Fruit fly (Drosophila melanogaster) whole organism, embryonic: ENCODE results near the gene CG32163.

Experiments
- Abd-B ChIP-seq: fragments of 200-800 bp; sonication (Bioruptor generic); optimal IDR thresholded peaks from 2 replicates; lab custom pipeline; 2018; ENCODE audit warnings: missing biosample characterization, mild to moderate bottlenecking, missing genetic modification characterization, moderate library complexity
- Blimp-1 ChIP-seq: fragments of 200-800 bp; sonication (Bioruptor generic); optimal IDR thresholded peaks from 3 replicates; lab custom pipeline; 2018; ENCODE audit warnings: missing biosample characterization, missing genetic modification characterization, mild to moderate bottlenecking, moderate library complexity, missing genetic modification reagents
- CG10366 ChIP-seq: fragments of 200-800 bp; sonication (Bioruptor generic); IDR thresholded peaks from 2 replicates; pipeline ENCODE4 v1.3.6; 2022; ENCODE audit warnings: missing biosample characterization, missing genetic modification characterization
- CG10654 ChIP-seq: fragments of 200-800 bp; sonication (Bioruptor generic); optimal IDR thresholded peaks from 2 replicates; lab custom pipeline; 2016; ENCODE audit warnings: missing biosample characterization, missing genetic modification characterization
- CG11695 ChIP-seq: fragments of 200-800 bp; sonication (Bioruptor generic); IDR thresholded peaks from 3 replicates; pipeline ENCODE4 v1.3.6; 2022; ENCODE audit warnings: missing biosample characterization, missing genetic modification characterization
- CG12155 ChIP-seq: fragments of 200-800 bp; sonication (Bioruptor generic); optimal IDR thresholded peaks from 3 replicates; lab custom pipeline; 2016; ENCODE audit warnings: missing biosample characterization, missing genetic modification characterization
- CG12219 ChIP-seq: fragments of 200-800 bp; sonication (Bioruptor generic); optimal IDR thresholded peaks from 3 replicates; lab custom pipeline; 2018; ENCODE audit warnings: missing biosample characterization, mild to moderate bottlenecking, missing genetic modification characterization
- CG1529 ChIP-seq: fragments of 200-800 bp; sonication (Bioruptor generic); optimal IDR thresholded peaks from 3 replicates; lab custom pipeline; 2018; ENCODE audit warnings: missing biosample characterization, missing genetic modification characterization
- CG15696 ChIP-seq: fragments of 200-800 bp; sonication (Bioruptor generic); optimal IDR thresholded peaks from 2 replicates; lab custom pipeline; 2019; ENCODE audit warnings: missing biosample characterization, mild to moderate bottlenecking, missing genetic modification characterization, moderate library complexity
- CG17186 ChIP-seq: fragments of 200-800 bp; sonication (Bioruptor generic); optimal IDR thresholded peaks from 3 replicates; lab custom pipeline; 2017; ENCODE audit warnings: missing biosample characterization, missing genetic modification reagents, missing genetic modification characterization
- CG17361 ChIP-seq: fragments of 200-800 bp; sonication (Bioruptor generic); IDR thresholded peaks from 3 replicates; pipeline ENCODE4 v1.3.6; 2022; ENCODE audit warnings: missing biosample characterization, missing genetic modification characterization
- CG18599 ChIP-seq: fragments of 200-800 bp; sonication (Bioruptor generic); optimal IDR thresholded peaks from 3 replicates; lab custom pipeline; 2017; ENCODE audit warnings: missing biosample characterization, missing genetic modification characterization, mild to moderate bottlenecking, moderate library complexity, missing genetic modification reagents
- CG31388 ChIP-seq: fragments of 200-800 bp; sonication (Bioruptor generic); optimal IDR thresholded peaks from 2 replicates; lab custom pipeline; 2016; ENCODE audit warnings: missing biosample characterization, missing genetic modification characterization
- CG5180 ChIP-seq: fragments of 200-800 bp; sonication (Bioruptor generic); optimal IDR thresholded peaks from 3 replicates; lab custom pipeline; 2017; ENCODE audit warnings: missing biosample characterization, missing genetic modification characterization, mild to moderate bottlenecking, moderate library complexity, missing genetic modification reagents
- CG6765 ChIP-seq: fragments of 200-800 bp; sonication (Bioruptor generic); optimal IDR thresholded peaks from 3 replicates; lab custom pipeline; 2017; ENCODE audit warnings: missing biosample characterization, mild to moderate bottlenecking, missing genetic modification characterization
- CG6813 ChIP-seq: fragments of 200-800 bp; sonication (Bioruptor generic); optimal IDR thresholded peaks from 2 replicates; lab custom pipeline; 2017; ENCODE audit warnings: missing biosample characterization, missing genetic modification characterization, mild to moderate bottlenecking, moderate library complexity, missing genetic modification reagents
- CG8089 ChIP-seq: fragments of 200-800 bp; sonication (Bioruptor generic); optimal IDR thresholded peaks from 3 replicates; lab custom pipeline; 2016; ENCODE audit warnings: missing biosample characterization, missing genetic modification characterization
- CG8924 ChIP-seq: fragments of 200-800 bp; optimal IDR thresholded peaks from 3 replicates; lab custom pipeline; 2019; ENCODE audit warnings: missing biosample characterization, mild to moderate bottlenecking, missing genetic modification characterization, moderate library complexity
- Chrac-16 ChIP-seq: fragments of 200-800 bp; sonication (Bioruptor generic); optimal IDR thresholded peaks from 3 replicates; lab custom pipeline; 2016; ENCODE audit warnings: missing biosample characterization, missing genetic modification characterization
- Deaf1 ChIP-seq: fragments of 200-800 bp; optimal IDR thresholded peaks from 3 replicates; lab custom pipeline; 2019; ENCODE audit warnings: missing biosample characterization, mild to moderate bottlenecking, missing genetic modification characterization, moderate library complexity
- ERR ChIP-seq: fragments of 200-800 bp; sonication (Bioruptor generic); optimal IDR thresholded peaks from 2 replicates; lab custom pipeline; 2016; ENCODE audit warnings: missing biosample characterization, missing genetic modification characterization
- Ets65A ChIP-seq: fragments of 200-800 bp; sonication (Bioruptor generic); peaks from one replicate; lab custom pipeline; 2016; ENCODE audit warnings: missing biosample characterization, missing genetic modification characterization
- HmgD ChIP-seq: fragments of 200-800 bp; sonication (Bioruptor generic); optimal IDR thresholded peaks from 3 replicates; lab custom pipeline; 2016; ENCODE audit warnings: missing biosample characterization, missing genetic modification characterization
- Mad ChIP-seq: fragments of 200-800 bp; sonication (Bioruptor generic); optimal IDR thresholded peaks from 2 replicates; lab custom pipeline; 2016; ENCODE audit warnings: missing biosample characterization, missing genetic modification characterization
- NFAT ChIP-seq: fragments of 200-800 bp; sonication (Bioruptor generic); IDR thresholded peaks from 2 replicates; pipeline ENCODE4 v1.3.6; 2022; ENCODE audit warnings: missing biosample characterization, missing genetic modification characterization
- Opbp ChIP-seq: fragments of 200-800 bp; sonication (Bioruptor generic); IDR thresholded peaks from 3 replicates; pipeline ENCODE4 v1.3.6; 2022; ENCODE audit warnings: missing biosample characterization, missing genetic modification characterization; ENCODE audit not compliant: partially characterized antibody
- Ptx1 ChIP-seq: fragments of 200-800 bp; sonication (Bioruptor generic); IDR thresholded peaks from 2 replicates; pipeline ENCODE4 v1.3.6; 2022; ENCODE audit warnings: missing biosample characterization, missing genetic modification characterization
- Spps ChIP-seq: fragments of 200-800 bp; sonication (Bioruptor generic); optimal IDR thresholded peaks from 2 replicates; lab custom pipeline; 2018; ENCODE audit warnings: missing biosample characterization, mild to moderate bottlenecking, missing genetic modification characterization
- Xbp1 ChIP-seq: fragments of 200-800 bp; sonication (Bioruptor generic); optimal IDR thresholded peaks from 3 replicates; lab custom pipeline; 2016; ENCODE audit warnings: missing biosample characterization, mild to moderate bottlenecking, missing genetic modification characterization
- ash1 ChIP-seq: fragments of 200-800 bp; sonication (Bioruptor generic); optimal IDR thresholded peaks from 2 replicates; lab custom pipeline; 2018; ENCODE audit warnings: missing biosample characterization, mild to moderate bottlenecking, missing genetic modification characterization
- bigmax ChIP-seq: fragments of 200-800 bp; sonication (Bioruptor generic); optimal IDR thresholded peaks from 2 replicates; lab custom pipeline; 2018; ENCODE audit warnings: missing biosample characterization, mild to moderate bottlenecking, missing genetic modification characterization
- ci ChIP-seq: fragments of 200-800 bp; sonication (Bioruptor generic); IDR thresholded peaks from 3 replicates; pipeline ENCODE4 v1.3.6; 2022; ENCODE audit warnings: missing biosample characterization, missing genetic modification characterization
- corto ChIP-seq: fragments of 200-800 bp; sonication (Bioruptor generic); optimal IDR thresholded peaks from 2 replicates; lab custom pipeline; 2016; ENCODE audit warnings: missing biosample characterization, mild to moderate bottlenecking, missing genetic modification characterization, moderate library complexity
- dimm ChIP-seq: fragments of 200-800 bp; sonication (Bioruptor generic); IDR thresholded peaks from 2 replicates; pipeline ENCODE4 v1.3.6; 2022; ENCODE audit warnings: missing biosample characterization, missing genetic modification characterization
- fd102C ChIP-seq: fragments of 200-800 bp; sonication (Bioruptor generic); optimal IDR thresholded peaks from 2 replicates; lab custom pipeline; 2018; ENCODE audit warnings: missing biosample characterization, mild to moderate bottlenecking, missing genetic modification characterization, moderate library complexity
- grau ChIP-seq: fragments of 200-800 bp; optimal IDR thresholded peaks from 3 replicates; lab custom pipeline; 2019; ENCODE audit warnings: missing biosample characterization, mild to moderate bottlenecking, missing genetic modification characterization, moderate library complexity
- ind ChIP-seq: fragments of 200-800 bp; sonication (Bioruptor generic); optimal IDR thresholded peaks from 3 replicates; lab custom pipeline; 2016; ENCODE audit warnings: missing biosample characterization, missing genetic modification characterization
- inv ChIP-seq: fragments of 200-800 bp; sonication (Bioruptor generic); IDR thresholded peaks from 2 replicates; pipeline ENCODE4 v1.3.6; 2022; ENCODE audit warnings: missing biosample characterization, missing genetic modification characterization; ENCODE audit not compliant: partially characterized antibody
- jumu ChIP-seq: fragments of 200-800 bp; sonication (Bioruptor generic); optimal IDR thresholded peaks from 3 replicates; lab custom pipeline; 2016; ENCODE audit warnings: missing biosample characterization, missing genetic modification characterization
- kay ChIP-seq: fragments of 200-800 bp; sonication (Bioruptor generic); optimal IDR thresholded peaks from 2 replicates; lab custom pipeline; 2016; ENCODE audit warnings: missing biosample characterization, missing genetic modification characterization
- klu ChIP-seq: fragments of 200-800 bp; sonication (Bioruptor generic); IDR thresholded peaks from 2 replicates; pipeline ENCODE4 v1.3.6; 2022; ENCODE audit warnings: missing biosample characterization, missing genetic modification characterization
- mam ChIP-seq: fragments of 200-800 bp; sonication (Bioruptor generic); optimal IDR thresholded peaks from 3 replicates; lab custom pipeline; 2016; ENCODE audit warnings: missing biosample characterization, missing genetic modification characterization
- nau ChIP-seq: fragments of 200-800 bp; sonication (Bioruptor generic); optimal IDR thresholded peaks from 3 replicates; lab custom pipeline; 2017; ENCODE audit warnings: missing biosample characterization, mild to moderate bottlenecking, missing genetic modification characterization, missing genetic modification reagents
- nom ChIP-seq: fragments of 200-800 bp; sonication (Bioruptor generic); optimal IDR thresholded peaks from 2 replicates; lab custom pipeline; 2017; ENCODE audit warnings: missing biosample characterization, missing genetic modification characterization, mild to moderate bottlenecking, moderate library complexity, missing genetic modification reagents
- org-1 ChIP-seq: fragments of 200-800 bp; sonication (Bioruptor generic); optimal IDR thresholded peaks from 2 replicates; lab custom pipeline; 2017; ENCODE audit warnings: missing biosample characterization, missing genetic modification characterization
- p53 ChIP-seq: fragments of 200-800 bp; sonication (Bioruptor generic); optimal IDR thresholded peaks from 2 replicates; lab custom pipeline; 2016; ENCODE audit warnings: missing biosample characterization, missing genetic modification characterization
- pb ChIP-seq: fragments of 200-800 bp; sonication (Bioruptor generic); optimal IDR thresholded peaks from 3 replicates; lab custom pipeline; 2016; ENCODE audit warnings: missing biosample characterization, missing genetic modification characterization
- pros ChIP-seq: fragments of 200-800 bp; sonication (Bioruptor generic); optimal IDR thresholded peaks from 3 replicates; lab custom pipeline; 2019; ENCODE audit warnings: missing biosample characterization, mild to moderate bottlenecking, missing genetic modification characterization, moderate library complexity
- row ChIP-seq: fragments of 200-800 bp; sonication (Bioruptor generic); IDR thresholded peaks from 3 replicates; pipeline ENCODE4 v1.3.6; 2022; ENCODE audit warnings: missing biosample characterization, missing genetic modification characterization
- slbo ChIP-seq: fragments of 200-800 bp; sonication (Bioruptor generic); IDR thresholded peaks from 2 replicates; pipeline ENCODE4 v1.3.6; 2022; ENCODE audit warnings: missing biosample characterization, missing genetic modification characterization
- sug ChIP-seq: fragments of 200-800 bp; optimal IDR thresholded peaks from 2 replicates; lab custom pipeline; 2019; ENCODE audit warnings: missing biosample characterization, mild to moderate bottlenecking, missing genetic modification characterization, moderate library complexity
- zfh1 ChIP-seq: fragments of 200-800 bp; sonication (Bioruptor generic); IDR thresholded peaks from 3 replicates; pipeline ENCODE4 v1.3.6; 2022; ENCODE audit warnings: missing biosample characterization, missing genetic modification characterization

CG32163 gene

dm6 chr3L:16612152-16612551, 25.2 kb downstream of the CG32163 start, which contains the start of gene CG4101 (continued):
- TF ChIP-seq row (GFP tag; lab: Robert Waterston, UW) (peak; percentile 94), Mad (GFP tag; lab: Kevin White, UChicago) (peak; percentile 59), CG15696 (tag; lab: Kevin White, UChicago) (peak; percentile 84), fd102C (no peak), nom (GFP tag; lab: Kevin White, UChicago) (peak; percentile 50), Abd-B (GFP tag; lab: Kevin White, UChicago) (peak; percentile 75), CG17186 (no peak), CG5180 (GFP tag; lab: Kevin White, UChicago) (no peak), CG10654 (GFP tag; lab: Kevin White, UChicago) (peak; percentile 77), Xbp1 (GFP tag; lab: Kevin White, UChicago) (peak; percentile 86), Spps (tag; lab: Kevin White, UChicago) (peak; percentile 25), klu (GFP tag; lab: Robert Waterston, UW) (peak; percentile 75), Blimp-1 (GFP tag; lab: Kevin White, UChicago) (peak; percentile 71), nau (GFP tag; lab: Kevin White, UChicago) (peak; percentile 48), Chrac-16 (GFP tag; lab: Kevin White, UChicago) (peak; percentile 82), pb (GFP tag; lab: Kevin White, UChicago) (peak; percentile 27), Ptx1 (peak; percentile 83), jumu (GFP tag; lab: Kevin White, UChicago) (peak; percentile 58), CG12219 (GFP tag; lab: Kevin White, UChicago) (peak; percentile 64), Opbp (GFP tag; lab: Robert Waterston, UW) (peak; percentile 70; the same call in 2 of the 3 replicates), CG6813 (peak; percentile 29), bigmax (GFP tag; lab: Kevin White, UChicago) (no peak), ind (GFP tag; lab: Kevin White, UChicago) (peak; percentile 82), corto (GFP tag; lab: Kevin White, UChicago) (peak; percentile 50), org-1 (no peak), Deaf1 (tag; lab: Kevin White, UChicago) (peak; percentile 31), p53 (peak; percentile 0), CG31388 (no peak), slbo (GFP tag; lab: Robert Waterston, UW) (peak; percentile 89), HmgD (GFP tag; lab: Kevin White, UChicago) (peak; percentile 35), ash1 (GFP tag; lab: Kevin White, UChicago) (no peak), CG8924 (tag; lab: Kevin White, UChicago) (peak; percentile 85)

- TF ChIP-seq CG6765 (GFP tag; lab: Kevin White, UChicago) (no peak), CG12155 (no peak), CG18599 (GFP tag; lab: Kevin White, UChicago) (no peak), sug (tag; lab: Kevin White, UChicago) (peak; percentile 71), CG17361 (no peak), Ets65A (peak; percentile 13), kay (GFP tag; lab: Kevin White, UChicago) (peak; percentile 62), CG8089 (GFP tag; lab: Kevin White, UChicago) (no peak), CG1529 (no peak), mam (GFP tag; lab: Kevin White, UChicago) (peak; percentile 18), ERR (GFP tag; lab: Kevin White, UChicago) (no peak), fd102C (no peak), ci (GFP tag; lab: Robert Waterston, UW) (peak; percentile 10; the same call in 1 of the 3 replicates), CG10366 (GFP tag; lab: Robert Waterston, UW) (no peak), dimm (GFP tag; lab: Robert Waterston, UW) (no peak), inv (GFP tag; lab: Robert Waterston, UW) (no peak), grau (tag; lab: Kevin White, UChicago) (peak; percentile 0), Mad (GFP tag; lab: Kevin White, UChicago) (no peak), NFAT (GFP tag; lab: Robert Waterston, UW) (peak; percentile 20; the same call in 1 of the 2 replicates), CG11695 (GFP tag; lab: Robert Waterston, UW) (no peak), zfh1 (GFP tag; lab: Robert Waterston, UW) (no peak), pros (GFP tag; lab: Kevin White, UChicago) (no peak)
These were observed 26.0 kb downstream of the CG32163 start for dm6 chr3L:16612972-16613371.
